Worm (Caenorhabditis elegans) whole organism, L3 larva: Measurements from ENCODE around the gene snr-4.
A peak's percentile ranks its signal among the peaks of the same experiment; 100 is the strongest.

ENCODE experiments used
- R02D3.7 ChIP-seq: fragments of 150-350 bp; optimal IDR thresholded peaks from 2 replicates; lab custom pipeline; 2014; ENCODE audit warnings: missing biosample characterization, missing genetic modification characterization
- aly-2 ChIP-seq: fragments of 150-350 bp; optimal IDR thresholded peaks from 2 replicates; lab custom pipeline; 2014; ENCODE audit warnings: missing biosample characterization, missing genetic modification characterization
- ama-1 ChIP-seq: fragments of 150-350 bp; optimal IDR thresholded peaks from 2 replicates; lab custom pipeline; 2018
- ceh-16 ChIP-seq: sonication (generic microtip); optimal IDR thresholded peaks from 2 replicates; lab custom pipeline; 2017; ENCODE audit warnings: missing biosample characterization, missing genetic modification characterization
- ceh-28 ChIP-seq: fragments of 150-350 bp; optimal IDR thresholded peaks from 2 replicates; lab custom pipeline; 2014; ENCODE audit warnings: missing biosample characterization, missing genetic modification reagents, missing genetic modification characterization
- ceh-82 ChIP-seq: fragments of 150-350 bp; optimal IDR thresholded peaks from 2 replicates; lab custom pipeline; 2014; ENCODE audit warnings: missing biosample characterization, missing genetic modification characterization
- ceh-9 ChIP-seq: sonication (generic microtip); optimal IDR thresholded peaks from 2 replicates; lab custom pipeline; 2018; ENCODE audit warnings: missing biosample characterization, missing genetic modification characterization
- daf-12 ChIP-seq: fragments of 150-350 bp; optimal IDR thresholded peaks from 2 replicates; lab custom pipeline; 2014; ENCODE audit warnings: missing biosample characterization, missing genetic modification reagents, missing genetic modification characterization
- egl-27 ChIP-seq: sonication (generic microtip); optimal IDR thresholded peaks from 4 replicates; lab custom pipeline; 2017; ENCODE audit warnings: missing biosample characterization, missing genetic modification reagents, missing genetic modification characterization
- egl-5 ChIP-seq: fragments of 150-350 bp; optimal IDR thresholded peaks from 2 replicates; lab custom pipeline; 2017; ENCODE audit warnings: missing biosample characterization, missing genetic modification reagents, missing genetic modification characterization, inconsistent platforms
- elt-1 ChIP-seq: fragments of 150-350 bp; optimal IDR thresholded peaks from 2 replicates; lab custom pipeline; 2014; ENCODE audit warnings: missing biosample characterization, missing genetic modification characterization
- elt-2 ChIP-seq: sonication (generic microtip); optimal IDR thresholded peaks from 2 replicates; lab custom pipeline; 2016; ENCODE audit warnings: missing genetic modification reagents, mild to moderate bottlenecking, missing genetic modification characterization, missing compliant biosample characterization
- elt-3 ChIP-seq, 3 experiments: fragments of 150-350 bp in 1 of 3; sonication (generic microtip) in 2 of 3; optimal IDR thresholded peaks; 2 replicates in 2 of 3; 4 replicates in 1 of 3; lab custom pipeline; 2014 to 2017; ENCODE audit warnings: missing biosample characterization in 3 of 3, missing genetic modification characterization in 3 of 3
- eor-1 ChIP-seq, 2 experiments: fragments of 150-350 bp; optimal IDR thresholded peaks; 2 replicates each; lab custom pipeline; 2014 to 2018; ENCODE audit warnings: missing biosample characterization in 2 of 2, missing genetic modification characterization in 2 of 2
- fkh-10 ChIP-seq: sonication (generic microtip); optimal IDR thresholded peaks from 2 replicates; lab custom pipeline; 2017; ENCODE audit warnings: missing biosample characterization, missing genetic modification reagents, missing genetic modification characterization
- fkh-2 ChIP-seq: fragments of 150-350 bp; optimal IDR thresholded peaks from 2 replicates; lab custom pipeline; 2014; ENCODE audit warnings: missing biosample characterization, missing genetic modification reagents, missing genetic modification characterization
- fos-1 ChIP-seq: fragments of 150-350 bp; optimal IDR thresholded peaks from 2 replicates; lab custom pipeline; 2014; ENCODE audit warnings: missing biosample characterization, missing genetic modification characterization
- hmg-11 ChIP-seq: sonication (generic microtip); optimal IDR thresholded peaks from 2 replicates; lab custom pipeline; 2016; ENCODE audit warnings: missing genetic modification characterization, missing compliant biosample characterization
- jun-1 ChIP-seq: fragments of 150-350 bp; optimal IDR thresholded peaks from 2 replicates; lab custom pipeline; 2014; ENCODE audit warnings: missing biosample characterization, missing genetic modification reagents, missing genetic modification characterization
- lin-15B ChIP-seq: fragments of 150-350 bp; optimal IDR thresholded peaks from 2 replicates; lab custom pipeline; 2014; ENCODE audit warnings: missing biosample characterization, missing genetic modification characterization
- lin-39 ChIP-seq: fragments of 150-350 bp; optimal IDR thresholded peaks from 2 replicates; lab custom pipeline; 2018; ENCODE audit warnings: missing biosample characterization, missing genetic modification reagents, missing genetic modification characterization
- mdl-1 ChIP-seq: fragments of 150-350 bp; optimal IDR thresholded peaks from 2 replicates; lab custom pipeline; 2014; ENCODE audit warnings: missing biosample characterization, missing genetic modification characterization
- mml-1 ChIP-seq: fragments of 150-350 bp; sonication (generic microtip); optimal IDR thresholded peaks from 3 replicates; lab custom pipeline; 2014; ENCODE audit warnings: missing biosample characterization, missing genetic modification characterization
- nfya-1 ChIP-seq: sonication (generic microtip); optimal IDR thresholded peaks from 2 replicates; lab custom pipeline; 2017; ENCODE audit warnings: missing genetic modification characterization, mild to moderate bottlenecking, missing compliant biosample characterization, antibody characterized with exemption, moderate library complexity; ENCODE audit not compliant: insufficient read depth
- nhr-11 ChIP-seq: fragments of 150-350 bp; optimal IDR thresholded peaks from 2 replicates; lab custom pipeline; 2014; ENCODE audit warnings: missing biosample characterization, missing genetic modification characterization
- nhr-12 ChIP-seq: fragments of 150-350 bp; optimal IDR thresholded peaks from 2 replicates; lab custom pipeline; 2014; ENCODE audit warnings: missing biosample characterization, missing genetic modification characterization
- nhr-23 ChIP-seq: fragments of 150-350 bp; optimal IDR thresholded peaks from 2 replicates; lab custom pipeline; 2014; ENCODE audit warnings: missing biosample characterization, missing genetic modification reagents, missing genetic modification characterization
- nhr-237 ChIP-seq: fragments of 150-350 bp; optimal IDR thresholded peaks from 2 replicates; lab custom pipeline; 2014; ENCODE audit warnings: missing biosample characterization, missing genetic modification characterization
- nhr-25 ChIP-seq: sonication (generic microtip); optimal IDR thresholded peaks from 2 replicates; lab custom pipeline; 2017; ENCODE audit warnings: missing biosample characterization, missing genetic modification characterization
- nhr-28 ChIP-seq: fragments of 150-350 bp; optimal IDR thresholded peaks from 2 replicates; lab custom pipeline; 2014; ENCODE audit warnings: missing biosample characterization, missing genetic modification characterization
- nhr-43 ChIP-seq: sonication (generic microtip); optimal IDR thresholded peaks from 2 replicates; lab custom pipeline; 2016; ENCODE audit warnings: mild to moderate bottlenecking, missing genetic modification characterization, missing compliant biosample characterization; ENCODE audit not compliant: poor library complexity, severe bottlenecking
- nhr-67 ChIP-seq: fragments of 150-350 bp; optimal IDR thresholded peaks from 2 replicates; lab custom pipeline; 2014; ENCODE audit warnings: missing biosample characterization, missing genetic modification characterization
- nhr-76 ChIP-seq: fragments of 150-350 bp; sonication (generic microtip); optimal IDR thresholded peaks from 5 replicates; lab custom pipeline; 2014; ENCODE audit warnings: missing biosample characterization, missing genetic modification characterization
- nhr-77 ChIP-seq: fragments of 150-350 bp; optimal IDR thresholded peaks from 2 replicates; lab custom pipeline; 2014; ENCODE audit warnings: missing biosample characterization, missing genetic modification characterization
- pha-4 ChIP-seq: fragments of 150-350 bp; optimal IDR thresholded peaks from 2 replicates; lab custom pipeline; 2014; ENCODE audit warnings: missing biosample characterization, missing genetic modification reagents, missing genetic modification characterization
- pqm-1 ChIP-seq: fragments of 150-350 bp; optimal IDR thresholded peaks from 2 replicates; lab custom pipeline; 2017; ENCODE audit warnings: missing biosample characterization, missing genetic modification characterization, inconsistent platforms
- sea-2 ChIP-seq: fragments of 150-350 bp; sonication (generic microtip); optimal IDR thresholded peaks from 4 replicates; lab custom pipeline; 2014; ENCODE audit warnings: missing biosample characterization, missing genetic modification reagents, missing genetic modification characterization
- skn-1 ChIP-seq: fragments of 150-350 bp; optimal IDR thresholded peaks from 2 replicates; lab custom pipeline; 2014; ENCODE audit warnings: missing biosample characterization, missing genetic modification characterization
- snpc-4 ChIP-seq: fragments of 150-350 bp; optimal IDR thresholded peaks from 2 replicates; lab custom pipeline; 2014; ENCODE audit warnings: missing biosample characterization, missing genetic modification characterization
- unc-62 ChIP-seq: fragments of 150-350 bp; sonication (generic microtip); optimal IDR thresholded peaks from 4 replicates; lab custom pipeline; 2014; ENCODE audit warnings: missing biosample characterization, missing genetic modification reagents, missing genetic modification characterization
- zag-1 ChIP-seq: fragments of 150-350 bp; optimal IDR thresholded peaks from 2 replicates; lab custom pipeline; 2014; ENCODE audit warnings: missing biosample characterization, missing genetic modification characterization
- ztf-11 ChIP-seq: fragments of 150-350 bp; optimal IDR thresholded peaks from 2 replicates; lab custom pipeline; 2014; ENCODE audit warnings: missing biosample characterization, missing genetic modification characterization
- ztf-4 ChIP-seq: fragments of 150-350 bp; optimal IDR thresholded peaks from 2 replicates; lab custom pipeline; 2014; ENCODE audit warnings: missing biosample characterization, missing genetic modification characterization

The snr-4 gene

ce11 chrV:12028151-12028550, 48.6 kb upstream of the snr-4 start:
- no peak for TF ChIP-seq skn-1 (tag; lab: Kevin White, UChicago)
- no peak for TF ChIP-seq elt-2 (tag; lab: Kevin White, UChicago)
- no peak for TF ChIP-seq fkh-10 (GFP tag; lab: Kevin White, UChicago)
- no peak for TF ChIP-seq unc-62
- TF ChIP-seq nhr-77 (tag; lab: Kevin White, UChicago) = no peak
- no peak for TF ChIP-seq elt-1 (tag; lab: Kevin White, UChicago)
- TF ChIP-seq fos-1 (tag; lab: Kevin White, UChicago) = no peak

ce11 chrV:12026878-12027477, 47.5 kb upstream of the snr-4 start:
- TF ChIP-seq snpc-4 = peak; percentile 24
- no peak for TF ChIP-seq pha-4 (tag; lab: Kevin White, UChicago)
- no peak for TF ChIP-seq elt-1 (tag; lab: Kevin White, UChicago)
- TF ChIP-seq hmg-11 (tag; lab: Kevin White, UChicago) = peak; percentile 21
- peak; percentile 8 for TF ChIP-seq lin-15B (tag; lab: Kevin White, UChicago)
- peak; percentile 74 for TF ChIP-seq lin-39
- peak; percentile 75 for TF ChIP-seq nfya-1 (tag; lab: Kevin White, UChicago)
- TF ChIP-seq nhr-12 (tag; lab: Kevin White, UChicago) = no peak
- peak; percentile 84 for TF ChIP-seq fkh-10 (GFP tag; lab: Kevin White, UChicago)
- no peak for TF ChIP-seq ceh-28 (tag; lab: Kevin White, UChicago)
- TF ChIP-seq ceh-9 (tag; lab: Kevin White, UChicago) = no peak
- TF ChIP-seq egl-27 = no peak
- TF ChIP-seq ceh-16 (tag; lab: Kevin White, UChicago) = no peak

ce11 chrV:12025683-12026082, 46.2 kb upstream of the snr-4 start:
- TF ChIP-seq nfya-1 (tag; lab: Kevin White, UChicago) = peak; percentile 45
- peak; percentile 97 for TF ChIP-seq fkh-10 (GFP tag; lab: Kevin White, UChicago)
- TF ChIP-seq nhr-43 (tag; lab: Kevin White, UChicago) = no peak
- peak; percentile 36 for TF ChIP-seq egl-5 (tag; lab: Kevin White, UChicago)
- no peak for TF ChIP-seq ceh-9 (tag; lab: Kevin White, UChicago)
- TF ChIP-seq nhr-12 (tag; lab: Kevin White, UChicago) = no peak

ce11 chrV:12024273-12024672, 44.8 kb upstream of the snr-4 start:
- no peak for TF ChIP-seq eor-1 (tag; optimal IDR thresholded peaks at IDR 0.05; lab: Kevin White, UChicago)
- no peak for TF ChIP-seq mml-1 (tag; lab: Kevin White, UChicago)
- TF ChIP-seq sea-2 (GFP tag; lab: Kevin White, UChicago) = no peak
- no peak for TF ChIP-seq egl-27
- TF ChIP-seq nhr-28 = no peak
- TF ChIP-seq aly-2 = no peak
- no peak for TF ChIP-seq elt-1 (tag; lab: Kevin White, UChicago)
- no peak for TF ChIP-seq lin-15B (tag; lab: Kevin White, UChicago)
- no peak for TF ChIP-seq ceh-82 (tag; lab: Kevin White, UChicago)
- no peak for TF ChIP-seq mdl-1 (tag; lab: Kevin White, UChicago)
- peak; percentile 63 for TF ChIP-seq hmg-11 (tag; lab: Kevin White, UChicago)
- peak; percentile 12 for TF ChIP-seq snpc-4
- TF ChIP-seq nhr-77 (tag; lab: Kevin White, UChicago) = no peak
- no peak for TF ChIP-seq pha-4 (tag; lab: Kevin White, UChicago)
- TF ChIP-seq zag-1 (tag; lab: Kevin White, UChicago) = no peak
- no peak for TF ChIP-seq elt-3 (tag; optimal IDR thresholded peaks at IDR 0.05; lab: Kevin White, UChicago)
- no peak for TF ChIP-seq ama-1 (lab: Kevin White, UChicago)
- no peak for TF ChIP-seq fkh-2 (tag; lab: Kevin White, UChicago)
- TF ChIP-seq ceh-28 (tag; lab: Kevin White, UChicago) = no peak
- TF ChIP-seq R02D3.7 (tag; lab: Kevin White, UChicago) = no peak
- TF ChIP-seq ceh-16 (tag; lab: Kevin White, UChicago) = no peak
- no peak for TF ChIP-seq ceh-9 (tag; lab: Kevin White, UChicago)
- TF ChIP-seq nhr-43 (tag; lab: Kevin White, UChicago) = no peak
- no peak for TF ChIP-seq fos-1 (tag; lab: Kevin White, UChicago)
- no peak for TF ChIP-seq nhr-237 (tag; lab: Kevin White, UChicago)
- peak; percentile 17 for TF ChIP-seq egl-5 (tag; lab: Kevin White, UChicago)
- TF ChIP-seq nhr-25 (tag; lab: Kevin White, UChicago) = no peak
- TF ChIP-seq nfya-1 (tag; lab: Kevin White, UChicago) = peak; percentile 51
- no peak for TF ChIP-seq pqm-1 (tag; lab: Kevin White, UChicago)
- peak; percentile 39 for TF ChIP-seq fkh-10 (GFP tag; lab: Kevin White, UChicago)
- no peak for TF ChIP-seq jun-1
- TF ChIP-seq ztf-11 (tag; lab: Kevin White, UChicago) = no peak
- TF ChIP-seq unc-62 = no peak
- TF ChIP-seq nhr-67 (tag; lab: Kevin White, UChicago) = no peak
- no peak for TF ChIP-seq ztf-4 (tag; lab: Kevin White, UChicago)
- no peak for TF ChIP-seq elt-2 (tag; lab: Kevin White, UChicago)
- no peak for TF ChIP-seq nhr-11 (tag; lab: Kevin White, UChicago)
- no peak for TF ChIP-seq nhr-23
- TF ChIP-seq nhr-76 (tag; lab: Kevin White, UChicago) = no peak
- TF ChIP-seq lin-39 = peak; percentile 76
- TF ChIP-seq daf-12 (tag; lab: Kevin White, UChicago) = no peak
- TF ChIP-seq skn-1 (tag; lab: Kevin White, UChicago) = no peak
